Fruit fly (Drosophila melanogaster): ENCODE data around the gene hth.

The hth gene

dm6 chr3R:10584871-10585270 is 54.5 kb downstream of the hth start (continued):
- no peak for TF ChIP-seq fu2 (GFP tag; optimal IDR thresholded peaks at IDR 0.05)
- no peak for TF ChIP-seq peb (GFP tag; IDR thresholded peaks at IDR 0.05)
- TF ChIP-seq pum (GFP tag; optimal IDR thresholded peaks at IDR 0.05) = no peak
- no peak for TF ChIP-seq amos (GFP tag; IDR thresholded peaks at IDR 0.05; ENCODE audit: partially characterized antibody)
- no peak for TF ChIP-seq CG2202 (tag; optimal IDR thresholded peaks at IDR 0.05)
- TF ChIP-seq pho (GFP tag; optimal IDR thresholded peaks at IDR 0.05) = no peak
- no peak for TF ChIP-seq CG3847 (GFP tag; IDR thresholded peaks at IDR 0.05)
- TF ChIP-seq CG8359 (GFP tag; optimal IDR thresholded peaks at IDR 0.05; ENCODE audit: borderline replicate concordance) = no peak
- TF ChIP-seq prd (optimal IDR thresholded peaks at IDR 0.05) = no peak
- TF ChIP-seq prd (GFP tag; IDR thresholded peaks at IDR 0.05) = no peak
- TF ChIP-seq Atf6 (GFP tag; IDR thresholded peaks at IDR 0.05) = no peak
- no peak for TF ChIP-seq Dref (GFP tag; IDR thresholded peaks at IDR 0.05)
- TF ChIP-seq chm (GFP tag; IDR thresholded peaks at IDR 0.05) = 0 out of 2 replicates have a peak, but pooled peaks have one; percentile 19
- TF ChIP-seq kah (GFP tag; optimal IDR thresholded peaks at IDR 0.05) = no peak
- no peak for TF ChIP-seq CG2875 (GFP tag; optimal IDR thresholded peaks at IDR 0.05)
- no peak for TF ChIP-seq onecut (GFP tag; IDR thresholded peaks at IDR 0.05)
- no peak for TF ChIP-seq dan (GFP tag; IDR thresholded peaks at IDR 0.05)
- TF ChIP-seq CG2199 (GFP tag; IDR thresholded peaks at IDR 0.05) = peak; percentile 61; the same call in 1 of the 3 replicates
- TF ChIP-seq CG17612 (GFP tag; IDR thresholded peaks at IDR 0.05) = no peak
- no peak for TF ChIP-seq ewg (GFP tag; optimal IDR thresholded peaks at IDR 0.05)
- TF ChIP-seq klu (GFP tag; IDR thresholded peaks at IDR 0.05) = no peak

- TF ChIP-seq chm (GFP tag; IDR thresholded peaks at IDR 0.05) (no peak), CG9727 (GFP tag; optimal IDR thresholded peaks at IDR 0.05) (no peak), CG2199 (GFP tag; IDR thresholded peaks at IDR 0.05) (0 out of 3 replicates have a peak, but pooled peaks have one; percentile 56), CG4282 (GFP tag; optimal IDR thresholded peaks at IDR 0.05) (no peak), Gug (GFP tag; IDR thresholded peaks at IDR 0.05) (no peak), gce (GFP tag; IDR thresholded peaks at IDR 0.05) (no peak), knrl (GFP tag; IDR thresholded peaks at IDR 0.05; ENCODE audit: partially characterized antibody) (0 out of 3 replicates have a peak, but pooled peaks have one; percentile 7), grau (tag; optimal IDR thresholded peaks at IDR 0.05) (no peak), sqz (GFP tag; optimal IDR thresholded peaks at IDR 0.05) (peak; percentile 12), ci (GFP tag; IDR thresholded peaks at IDR 0.05) (0 out of 3 replicates have a peak, but pooled peaks have one; percentile 21), lov (optimal IDR thresholded peaks at IDR 0.05) (no peak), lov (GFP tag; IDR thresholded peaks at IDR 0.05) (0 out of 3 replicates have a peak, but pooled peaks have one; percentile 44), NK7.1 (GFP tag; optimal IDR thresholded peaks at IDR 0.05) (no peak), Optix (GFP tag; IDR thresholded peaks at IDR 0.05) (no peak)
Observed at dm6 chr3R:10580406-10580805, 59.0 kb downstream of the hth start.

DNA sequence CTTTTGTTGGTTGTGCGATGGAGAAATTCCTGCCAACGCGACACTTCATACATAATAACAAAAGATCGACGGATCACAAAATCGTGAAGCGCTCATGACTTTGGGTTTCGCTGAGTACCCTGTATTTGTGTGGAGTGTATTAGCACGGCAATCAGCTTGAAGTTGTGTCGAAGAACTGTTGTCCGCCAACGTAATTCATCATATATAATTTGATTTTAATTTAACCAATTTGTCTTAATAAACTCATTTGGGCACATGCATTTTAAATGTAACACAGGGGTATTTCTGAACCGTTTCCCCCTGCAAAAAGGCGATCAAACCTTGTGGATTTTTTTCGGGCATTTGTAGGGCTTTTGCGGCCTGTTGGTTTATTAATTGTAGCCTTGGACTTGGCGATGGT is 59.8 kb downstream of the hth start:
- TF ChIP-seq tx (GFP tag; optimal IDR thresholded peaks at IDR 0.05) = no peak
- TF ChIP-seq hth (optimal IDR thresholded peaks at IDR 0.05) = no peak
- peak; percentile 17 for TF ChIP-seq CG9727 (GFP tag; optimal IDR thresholded peaks at IDR 0.05)
- TF ChIP-seq CG7963 (GFP tag; IDR thresholded peaks at IDR 0.05; ENCODE audit: partially characterized antibody) = no peak
- TF ChIP-seq unpg (GFP tag; optimal IDR thresholded peaks at IDR 0.05) = peak; percentile 11
- TF ChIP-seq so (GFP tag; IDR thresholded peaks at IDR 0.05) = 0 out of 3 replicates have a peak, but pooled peaks have one; percentile 27
- 0 out of 2 replicates have a peak, but pooled peaks have one; percentile 7 for TF ChIP-seq CG31224 (GFP tag; IDR thresholded peaks at IDR 0.05)
- TF ChIP-seq Pdp1 (GFP tag; optimal IDR thresholded peaks at IDR 0.05) = peak in 1 of 2 experiments; percentile 12
- TF ChIP-seq stc (GFP tag; IDR thresholded peaks at IDR 0.05) = 0 out of 2 replicates have a peak, but pooled peaks have one; percentile 22
- no peak for TF ChIP-seq crp (GFP tag; optimal IDR thresholded peaks at IDR 0.05)
- peak; percentile 59 for TF ChIP-seq chn (GFP tag; optimal IDR thresholded peaks at IDR 0.05)
- peak; percentile 46; the same call in 1 of the 3 replicates for TF ChIP-seq zfh1 (GFP tag; IDR thresholded peaks at IDR 0.05)
- peak in 1 of 2 experiments; percentile 23 for TF ChIP-seq dpn (GFP tag; optimal IDR thresholded peaks at IDR 0.05)
- no peak for TF ChIP-seq h (optimal IDR thresholded peaks at IDR 0.05)
- TF ChIP-seq sr (GFP tag; IDR thresholded peaks at IDR 0.05) = no peak
- no peak for TF ChIP-seq bbx (GFP tag; IDR thresholded peaks at IDR 0.05; ENCODE audit: partially characterized antibody)
- TF ChIP-seq CG2129 (GFP tag; IDR thresholded peaks at IDR 0.05; ENCODE audit: partially characterized antibody) = no peak
- TF ChIP-seq CG12744 (GFP tag; optimal IDR thresholded peaks at IDR 0.05) = no peak
- no peak for TF ChIP-seq kni (GFP tag; optimal IDR thresholded peaks at IDR 0.05)

Measured in whole organism, embryonic.